Worm (Caenorhabditis elegans): ENCODE data around the gene C34D10.1.

C34D10.1 gene

ce11 chrX:8017759-8018158 lies 11.5 kb upstream of the C34D10.1 start, which contains the start of gene C34D10.5 (continued):
- TF ChIP-seq duxl-1 (tag; optimal IDR thresholded peaks at IDR 0.05; ENCODE audit: poor library complexity) (no peak), dve-1 (tag; optimal IDR thresholded peaks at IDR 0.05; ENCODE audit: insufficient read depth) (peak; percentile 19), mxl-2 (GFP tag; conservative IDR thresholded peaks at IDR 0.05) (no peak), saeg-2 (GFP tag; IDR thresholded peaks at IDR 0.05) (no peak), lin-29 (GFP tag; IDR thresholded peaks at IDR 0.05) (no peak), lir-3 (tag; optimal IDR thresholded peaks at IDR 0.05) (no peak), ces-1 (GFP tag; optimal IDR thresholded peaks at IDR 0.05) (no peak), spr-3 (GFP tag; optimal IDR thresholded peaks at IDR 0.05) (no peak), unc-62 (GFP tag; optimal IDR thresholded peaks at IDR 0.05 in 1 of 2) (peak in 1 of 2 experiments; percentile 69), unc-62 (tag; optimal IDR thresholded peaks at IDR 0.05) (no peak), nhr-111 (GFP tag; optimal IDR thresholded peaks at IDR 0.05) (no peak), mdt-29 (GFP tag; IDR thresholded peaks at IDR 0.05) (no peak), set-16 (GFP tag; IDR thresholded peaks at IDR 0.05) (no peak), jun-1 (tag; optimal IDR thresholded peaks at IDR 0.05) (no peak), hif-1 (tag; optimal IDR thresholded peaks at IDR 0.05) (peak; percentile 67 to 96), ceh-28 (tag; optimal IDR thresholded peaks at IDR 0.05) (peak; percentile 39), ceh-82 (tag; optimal IDR thresholded peaks at IDR 0.05) (no peak), dpl-1 (GFP tag; optimal IDR thresholded peaks at IDR 0.05) (no peak), arid-1 (GFP tag; conservative IDR thresholded peaks at IDR 0.05) (no peak), lim-7 (GFP tag; IDR thresholded peaks at IDR 0.05) (no peak), nhr-102 (tag; optimal IDR thresholded peaks at IDR 0.05) (no peak), nhr-28 (tag; optimal IDR thresholded peaks at IDR 0.05) (peak; percentile 55), F10B5.3 (tag; optimal IDR thresholded peaks at IDR 0.05) (no peak), hlh-11 (tag; optimal IDR thresholded peaks at IDR 0.05) (peak; percentile 53), F44E2.7 (GFP tag; IDR thresholded peaks at IDR 0.05) (no peak), dmd-8 (GFP tag; IDR thresholded peaks at IDR 0.05) (no peak), lsy-2 (tag; optimal IDR thresholded peaks at IDR 0.05) (peak in 1 of 2 experiments; percentile 16), daf-19 (GFP tag; conservative IDR thresholded peaks at IDR 0.05) (no peak), php-3 (GFP tag; IDR thresholded peaks at IDR 0.05) (no peak), spr-1 (tag; optimal IDR thresholded peaks at IDR 0.05) (no peak), snpc-1.2 (GFP tag; IDR thresholded peaks at IDR 0.05) (no peak), dmd-6 (GFP tag; IDR thresholded peaks at IDR 0.05) (0 out of 2 replicates have a peak, but pooled peaks have one; percentile 6), Y75B8A.6 (GFP tag; IDR thresholded peaks at IDR 0.05) (no peak), ama-1 (optimal IDR thresholded peaks at IDR 0.05) (peak; percentile 17), lin-15B (tag; optimal IDR thresholded peaks at IDR 0.05) (no peak), T20F7.1 (GFP tag; optimal IDR thresholded peaks at IDR 0.05) (no peak), fkh-10 (GFP tag; optimal IDR thresholded peaks at IDR 0.05) (no peak), fos-1 (tag; optimal IDR thresholded peaks at IDR 0.05) (no peak), nhr-41 (GFP tag; IDR thresholded peaks at IDR 0.05) (no peak), nhr-25 (tag; optimal IDR thresholded peaks at IDR 0.05; ENCODE audit: borderline replicate concordance, insufficient read depth) (no peak), tra-1 (GFP tag; IDR thresholded peaks at IDR 0.05) (no peak), ZK337.2 (GFP tag; IDR thresholded peaks at IDR 0.05) (no peak), Y105C5A.15 (GFP tag; IDR thresholded peaks at IDR 0.05) (no peak), nhr-77 (tag; optimal IDR thresholded peaks at IDR 0.05) (peak; percentile 56), F37D6.2 (tag; optimal IDR thresholded peaks at IDR 0.05) (no peak), nhr-76 (tag; optimal IDR thresholded peaks at IDR 0.05) (no peak), aha-1 (tag) (no peak), attf-4 (tag; optimal IDR thresholded peaks at IDR 0.05) (no peak)
